Fruit fly (Drosophila melanogaster) Kc167 (cell line): ENCODE results near the gene CG18132.

ENCODE experiments used
- Myc ChIP-seq: fragments of >200 bp; optimal IDR thresholded peaks from 2 replicates; lab custom pipeline; 2017; ENCODE audit warnings: missing external identifiers
- Sin3A ChIP-seq: fragments of >200 bp; optimal IDR thresholded peaks from 2 replicates; lab custom pipeline; 2018; ENCODE audit warnings: missing external identifiers
- h ChIP-seq: fragments of >200 bp; optimal IDR thresholded peaks from 3 replicates; lab custom pipeline; 2018; ENCODE audit warnings: missing external identifiers
- insv ChIP-seq: fragments of >200 bp; optimal IDR thresholded peaks from 3 replicates; lab custom pipeline; 2018; ENCODE audit warnings: missing external identifiers
- ttk ChIP-seq: sonication (Bioruptor generic); optimal IDR thresholded peaks from 2 replicates; lab custom pipeline; 2017; ENCODE audit warnings: missing external identifiers

DNA sequence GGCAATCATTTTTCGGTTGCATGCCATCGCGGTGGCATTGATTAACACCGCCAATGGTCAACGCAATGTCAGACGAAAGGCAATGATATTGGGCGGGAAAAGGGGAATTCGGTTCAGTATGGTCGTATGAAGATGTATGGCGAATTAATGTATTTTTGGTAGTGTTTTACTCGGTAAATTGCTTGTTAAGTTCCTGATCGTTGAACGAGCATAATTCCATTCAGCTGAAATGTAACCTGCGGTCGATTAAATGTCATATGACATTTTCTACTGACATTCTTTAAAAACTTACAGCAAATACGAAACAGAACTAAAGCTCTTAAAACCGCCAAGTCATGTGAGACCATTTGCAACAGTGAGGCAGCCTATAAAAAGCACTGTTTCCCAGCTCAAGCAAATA is 2.9 kb upstream of the CG18132 start, which contains the start of gene Or22a:
- no peak for TF ChIP-seq h (lab: Kevin White, UChicago)
- no peak for TF ChIP-seq insv (lab: Kevin White, UChicago)
- TF ChIP-seq Sin3A (lab: Kevin White, UChicago) = no peak
- no peak for TF ChIP-seq ttk (lab: Kevin White, UChicago)
- TF ChIP-seq Myc (lab: Kevin White, UChicago) = no peak
